Worm (Caenorhabditis elegans): ENCODE measurements around the gene H04D03.4.

DNA sequence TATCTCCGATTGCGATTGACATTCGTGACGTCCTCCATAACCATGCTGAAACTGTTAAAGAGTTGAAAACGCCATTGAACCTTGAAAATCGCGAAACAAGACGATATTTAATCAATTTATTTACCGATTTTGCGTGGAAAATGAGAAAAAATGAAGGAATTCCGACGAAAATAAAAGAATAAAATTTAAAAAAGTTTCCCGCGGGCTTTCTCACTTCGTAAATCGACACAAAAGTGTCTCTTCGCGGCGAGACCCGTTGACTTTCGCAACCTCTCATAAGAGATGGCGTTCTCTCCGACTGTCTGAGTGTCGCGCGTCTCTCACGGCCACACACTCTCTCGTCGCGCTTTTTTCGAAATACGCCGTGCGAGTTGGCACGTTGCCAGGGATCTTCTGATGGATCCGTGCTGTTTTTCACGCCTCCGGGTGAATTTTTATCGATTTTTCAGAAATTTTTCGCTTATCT, 43.7 kb downstream of the H04D03.4 start, which contains the start of gene hat-1:
- TF ChIP-seq nhr-11 (tag; optimal IDR thresholded peaks at IDR 0.05), result no peak
- no peak for TF ChIP-seq unc-39 (tag; optimal IDR thresholded peaks at IDR 0.05)
- TF ChIP-seq ama-1 (optimal IDR thresholded peaks at IDR 0.05), result no peak
- TF ChIP-seq ztf-11 (tag; optimal IDR thresholded peaks at IDR 0.05), result no peak
- TF ChIP-seq elt-1 (tag; optimal IDR thresholded peaks at IDR 0.05), result no peak
- peak; percentile 77 for TF ChIP-seq snpc-4 (tag; optimal IDR thresholded peaks at IDR 0.05)
- TF ChIP-seq unc-62 (GFP tag; optimal IDR thresholded peaks at IDR 0.05), result peak; percentile 80

Measured in whole organism, L2 larva.